Worm (Caenorhabditis elegans): ENCODE measurements around the gene srx-85.

DNA sequence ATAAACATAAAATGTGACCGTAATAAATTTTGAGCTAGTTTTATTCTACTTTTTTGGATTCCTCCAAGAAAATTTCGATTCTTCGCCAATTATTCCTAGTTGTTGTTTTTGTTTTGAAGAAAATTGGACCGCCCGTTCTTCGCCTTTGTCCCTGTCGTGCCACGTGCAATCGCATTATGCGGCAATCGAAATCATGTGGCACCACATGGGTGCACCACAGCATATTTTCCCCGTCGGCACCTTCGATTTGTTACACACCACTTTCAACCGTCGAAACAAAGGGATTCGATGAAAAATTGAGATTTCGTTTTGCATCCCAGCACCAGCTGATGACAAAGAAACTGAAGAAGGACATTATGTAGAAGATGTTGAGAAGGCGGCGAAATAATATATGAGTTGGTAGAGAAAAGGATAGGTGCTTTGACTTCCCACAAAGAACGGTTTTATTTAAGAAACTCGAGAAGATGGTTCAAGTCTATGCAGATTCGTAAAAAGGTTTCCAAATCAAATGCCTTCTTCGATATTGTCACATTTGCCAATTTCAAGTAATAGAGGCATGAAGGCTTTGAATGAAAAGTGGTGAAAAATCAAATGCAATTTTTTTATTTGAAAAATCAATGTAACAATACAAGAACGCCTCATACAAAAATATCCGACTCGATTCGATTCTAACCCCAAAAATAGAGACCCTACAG lies 23.7 kb upstream of the srx-85 start:
- TF ChIP-seq unc-62 (GFP tag; optimal IDR thresholded peaks at IDR 0.05) (no peak), nhr-76 (tag; optimal IDR thresholded peaks at IDR 0.05) (no peak), lsy-2 (tag; optimal IDR thresholded peaks at IDR 0.05) (no peak), nhr-237 (tag; optimal IDR thresholded peaks at IDR 0.05) (no peak), nhr-12 (tag; optimal IDR thresholded peaks at IDR 0.05) (no peak), lin-13 (tag; optimal IDR thresholded peaks at IDR 0.05) (no peak), M03D4.4 (tag; optimal IDR thresholded peaks at IDR 0.05) (no peak), snpc-4 (tag; optimal IDR thresholded peaks at IDR 0.05) (no peak)
